Worm (Caenorhabditis elegans): Measurements from ENCODE around the gene ttr-6.

The ttr-6 gene

ce11 chrX:6613537-6613936 is 16.6 kb upstream of the ttr-6 start:
- TF ChIP-seq unc-62 (GFP tag; optimal IDR thresholded peaks at IDR 0.05) = no peak

ce11 chrX:6609717-6610116 is 12.8 kb upstream of the ttr-6 start, which contains the start of gene C25B8.8:
Gene C25B8.8 (plus strand): TSS chrX:6610017.
- TF ChIP-seq unc-62 (GFP tag; optimal IDR thresholded peaks at IDR 0.05) = no peak

DNA sequence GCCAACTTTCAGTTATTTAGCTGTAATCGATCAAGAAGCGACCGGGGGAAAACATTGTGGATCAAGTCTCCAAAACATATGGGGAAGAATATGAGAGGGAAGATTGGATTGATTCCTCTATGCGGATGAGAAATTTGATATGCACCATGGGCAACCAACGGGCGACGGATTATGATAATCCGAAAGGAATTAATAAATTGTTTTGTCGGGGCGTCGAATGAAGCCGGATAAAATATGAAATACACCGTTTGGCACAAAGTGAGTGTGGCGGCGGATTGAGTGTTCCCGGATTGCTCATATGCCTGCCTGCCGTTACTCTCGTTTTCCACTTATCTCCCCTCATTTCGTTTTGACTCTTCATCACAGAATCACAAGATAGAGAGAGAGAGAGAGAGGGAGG is 12.3 kb upstream of the ttr-6 start:
- no peak for TF ChIP-seq unc-62 (GFP tag; optimal IDR thresholded peaks at IDR 0.05)

ce11 chrX:6607599-6607998 is 10.7 kb upstream of the ttr-6 start:
- no peak for TF ChIP-seq unc-62 (GFP tag; optimal IDR thresholded peaks at IDR 0.05)

- no peak for TF ChIP-seq unc-62 (GFP tag; optimal IDR thresholded peaks at IDR 0.05)
Measured at ce11 chrX:6606991-6607390, 10.1 kb upstream of the ttr-6 start, which contains the start of gene cpr-6. Gene cpr-6 (plus strand): TSS chrX:6607207.

ce11 chrX:6603098-6603497 is 6.2 kb upstream of the ttr-6 start, which contains the start of gene F23G4.1:
Gene F23G4.1 (minus strand): TSS chrX:6603198.
- TF ChIP-seq unc-62 (GFP tag; optimal IDR thresholded peaks at IDR 0.05) = no peak

- no peak for TF ChIP-seq unc-62 (GFP tag; optimal IDR thresholded peaks at IDR 0.05)
Measured at ce11 chrX:6601967-6602366, 5.0 kb upstream of the ttr-6 start.

DNA sequence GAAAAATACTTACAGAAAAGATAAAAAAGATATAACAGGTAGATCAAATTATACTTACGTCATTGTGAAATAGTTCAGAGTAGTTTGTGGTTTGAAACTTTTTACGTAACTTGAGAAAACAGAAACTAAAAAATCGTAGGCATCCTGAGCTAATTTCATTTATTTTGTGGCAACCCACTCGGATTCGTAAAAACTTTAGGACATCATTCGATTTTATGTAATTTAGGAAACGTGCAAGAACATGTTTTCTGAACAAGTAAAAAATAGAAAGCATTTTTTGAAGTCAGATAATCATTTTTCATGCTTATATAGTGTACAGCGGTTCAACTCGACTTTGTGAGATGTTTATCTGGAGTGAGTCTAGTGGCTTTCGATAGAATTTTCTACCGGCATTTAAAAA is 1.8 kb upstream of the ttr-6 start, which contains the start of gene hic-1:
Gene hic-1 (minus strand): TSS at position 101 of the 400 bp plus-strand sequence.
- no peak for TF ChIP-seq unc-62 (GFP tag; optimal IDR thresholded peaks at IDR 0.05)

DNA sequence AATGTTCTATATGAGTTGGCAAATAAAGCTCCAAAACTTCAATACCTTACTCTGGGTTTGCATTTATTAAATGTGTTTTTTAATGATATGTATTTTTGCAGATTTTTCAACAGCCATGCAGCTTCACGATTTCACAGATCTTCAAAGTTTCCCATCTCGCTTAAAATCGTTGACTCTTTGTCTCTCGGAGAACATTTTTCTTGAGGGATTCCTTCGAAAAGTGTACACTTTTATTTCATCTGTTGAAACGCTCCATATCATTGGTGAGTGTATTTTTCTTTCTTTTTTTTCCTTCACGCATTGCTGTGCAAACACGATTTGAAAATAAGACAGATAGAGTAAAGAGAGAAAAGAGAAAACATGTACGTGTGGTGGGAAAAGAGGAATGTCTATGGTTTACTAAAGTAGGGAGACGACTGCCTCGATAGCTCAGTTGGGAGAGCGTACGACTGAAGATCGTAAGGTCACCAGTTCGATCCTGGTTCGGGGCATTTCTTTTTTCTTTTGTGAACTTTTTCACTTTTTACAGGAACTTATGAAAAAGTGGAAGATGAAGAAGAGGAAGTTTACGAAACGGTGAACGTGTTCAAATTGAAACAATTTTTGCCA is 3.6 kb downstream of the ttr-6 start:
- TF ChIP-seq unc-62 (GFP tag; optimal IDR thresholded peaks at IDR 0.05) = no peak

DNA sequence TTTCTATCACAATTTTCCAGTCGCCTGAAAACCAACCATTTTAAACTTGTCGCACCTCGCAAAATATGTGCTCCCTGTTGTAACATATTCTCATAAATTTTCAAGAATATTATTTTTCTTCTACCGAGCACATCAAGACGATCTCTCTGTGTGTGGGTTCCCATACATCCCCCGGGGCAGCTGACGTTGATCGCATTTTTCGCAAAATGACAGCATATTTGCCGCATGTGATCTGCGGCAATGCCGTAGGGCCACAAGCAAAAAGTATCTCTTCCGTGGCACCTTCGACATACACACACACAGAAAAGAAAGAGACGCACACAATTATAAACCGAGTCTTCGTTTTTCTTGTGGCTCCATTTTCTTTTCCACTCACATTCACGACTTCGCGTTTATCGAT is 5.2 kb downstream of the ttr-6 start:
- TF ChIP-seq unc-62 (GFP tag; optimal IDR thresholded peaks at IDR 0.05) = no peak

DNA sequence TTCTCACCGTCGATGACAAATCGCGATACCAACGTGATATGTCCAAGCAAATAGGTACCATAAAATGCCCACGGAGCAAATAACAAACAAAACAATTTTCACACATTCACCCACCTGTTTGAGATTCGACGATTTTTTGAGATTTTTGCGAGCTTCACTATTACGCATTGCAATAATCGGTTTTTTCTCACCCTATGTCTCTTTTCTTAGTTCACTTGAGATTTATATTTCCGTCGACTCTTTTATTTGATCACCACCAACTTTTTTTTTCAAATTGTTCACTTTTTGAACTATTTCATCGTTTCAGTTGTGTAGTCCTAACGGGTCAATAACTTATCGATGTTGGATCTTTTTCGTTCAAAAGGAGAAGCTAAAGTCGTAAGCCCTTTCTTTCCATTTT is 8.4 kb downstream of the ttr-6 start, which contains the start of gene fbxl-4:
Gene fbxl-4 (plus strand): TSS at position 301 of the 400 bp plus-strand sequence.
- TF ChIP-seq unc-62 (GFP tag; optimal IDR thresholded peaks at IDR 0.05) = no peak

- TF ChIP-seq unc-62 (GFP tag; optimal IDR thresholded peaks at IDR 0.05) = no peak
Measured at ce11 chrX:6583385-6583784, 13.5 kb downstream of the ttr-6 start.

- TF ChIP-seq unc-62 (GFP tag; optimal IDR thresholded peaks at IDR 0.05) = no peak
Measured at ce11 chrX:6575992-6576391, 20.9 kb downstream of the ttr-6 start.

DNA sequence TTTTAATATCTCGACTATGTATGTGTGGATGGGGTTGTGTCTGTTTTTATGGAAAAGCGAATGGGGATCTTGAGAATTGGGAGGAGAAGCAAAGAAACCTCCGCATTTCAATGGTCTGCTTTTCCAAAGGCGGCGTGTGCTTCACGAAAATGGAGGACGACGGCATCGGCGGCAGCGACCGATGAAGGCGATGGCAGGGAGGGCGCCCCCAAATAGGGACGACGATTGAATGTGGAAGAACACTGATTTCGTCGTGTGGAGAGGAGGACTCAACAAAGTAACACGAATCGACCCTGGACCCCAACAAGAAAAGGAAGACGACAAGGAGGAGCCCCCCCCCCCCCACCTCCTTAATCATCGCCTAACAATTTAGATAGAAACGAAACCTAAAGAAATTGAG is 23.9 kb downstream of the ttr-6 start:
- no peak for TF ChIP-seq unc-62 (GFP tag; optimal IDR thresholded peaks at IDR 0.05)

DNA sequence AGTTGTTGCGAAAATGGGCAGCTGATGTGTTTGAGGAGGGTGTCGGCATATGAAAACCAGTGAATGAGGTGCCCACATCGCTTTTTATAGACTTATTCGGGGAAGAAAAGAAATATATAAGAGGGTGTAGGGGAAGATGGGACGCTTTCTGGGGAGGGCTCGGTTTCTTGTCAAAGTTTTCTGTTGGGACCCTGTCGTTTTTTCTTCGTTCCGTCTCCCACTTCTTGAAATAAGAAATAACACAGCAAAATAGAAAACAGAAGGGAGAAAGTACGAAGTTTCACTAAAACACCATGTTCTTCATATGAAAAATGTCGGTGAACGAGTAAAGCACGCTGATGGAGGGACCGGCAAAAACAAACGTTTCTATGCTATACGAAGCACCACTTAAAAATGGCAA is 27.3 kb downstream of the ttr-6 start, which contains the start of gene dop-3:
Gene dop-3 (minus strand): TSS at position 101 of the 400 bp plus-strand sequence.
- no peak for TF ChIP-seq unc-62 (GFP tag; optimal IDR thresholded peaks at IDR 0.05)

- no peak for TF ChIP-seq unc-62 (GFP tag; optimal IDR thresholded peaks at IDR 0.05)
Measured at ce11 chrX:6562378-6562856, 34.5 kb downstream of the ttr-6 start, which contains the start of gene aaim-1. Gene aaim-1 (minus strand): TSS chrX:6562428.

DNA sequence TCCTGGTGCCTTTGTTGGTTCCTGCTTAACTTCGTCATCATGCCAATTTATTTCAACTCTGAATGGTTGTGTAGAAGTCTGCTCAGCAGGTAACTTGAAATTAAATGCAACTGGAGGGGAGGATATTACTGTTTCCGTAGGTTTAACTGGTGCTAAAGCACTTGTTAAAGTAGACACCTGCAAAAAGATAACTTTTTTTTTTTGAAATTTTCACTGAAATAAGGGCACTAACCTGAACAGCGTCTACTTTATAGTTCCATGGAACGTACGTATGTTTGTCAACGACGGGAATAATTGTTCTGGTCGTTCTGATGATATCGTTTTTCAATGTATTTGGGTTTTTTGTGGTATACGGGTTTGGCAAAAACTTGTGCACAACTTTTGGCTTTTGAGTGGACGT is 36.4 kb downstream of the ttr-6 start:
- no peak for TF ChIP-seq unc-62 (GFP tag; optimal IDR thresholded peaks at IDR 0.05)

Measured in whole organism, dauer.